Worm (Caenorhabditis elegans) whole organism, midembryonic: ENCODE results near the gene K08E5.6.

Source experiments
- tab-1 ChIP-seq: fragments of 200-800 bp; sonication (Bioruptor generic); IDR thresholded peaks from 2 replicates; pipeline ENCODE4 v1.3.6; 2022; ENCODE audit warnings: missing genetic modification characterization, missing compliant biosample characterization
- ztf-23 ChIP-seq: fragments of 200-800 bp; sonication (Bioruptor generic); IDR thresholded peaks from 2 replicates; pipeline ENCODE4 v1.3.6; 2022; ENCODE audit warnings: missing genetic modification reagents, missing genetic modification characterization, missing compliant biosample characterization
- ztf-29 ChIP-seq: fragments of 200-800 bp; sonication (Bioruptor generic); IDR thresholded peaks from 2 replicates; pipeline ENCODE4 v1.3.6; 2022; ENCODE audit warnings: missing genetic modification reagents, missing genetic modification characterization, missing compliant biosample characterization

- no peak for TF ChIP-seq ztf-29
- no peak for TF ChIP-seq tab-1 (GFP tag; lab: Robert Waterston, UW)
- no peak for TF ChIP-seq ztf-23 (GFP tag; lab: Robert Waterston, UW)
Observed at ce11 chrIII:10181868-10182267, 41.0 kb downstream of the K08E5.6 start.
